Worm (Caenorhabditis elegans) whole organism, L4/young adult: ENCODE data around the gene C06A8.8.

Experiments used
- dao-5 ChIP-seq: sonication (generic microtip); optimal IDR thresholded peaks from 2 replicates; lab custom pipeline; 2016; ENCODE audit warnings: missing genotype, missing genetic modification characterization, moderate library complexity, missing compliant biosample characterization
- him-1 ChIP-seq: sonication (generic microtip); optimal IDR thresholded peaks from 2 replicates; lab custom pipeline; 2016; ENCODE audit warnings: missing genotype, missing genetic modification reagents, missing genetic modification characterization, missing compliant biosample characterization

DNA sequence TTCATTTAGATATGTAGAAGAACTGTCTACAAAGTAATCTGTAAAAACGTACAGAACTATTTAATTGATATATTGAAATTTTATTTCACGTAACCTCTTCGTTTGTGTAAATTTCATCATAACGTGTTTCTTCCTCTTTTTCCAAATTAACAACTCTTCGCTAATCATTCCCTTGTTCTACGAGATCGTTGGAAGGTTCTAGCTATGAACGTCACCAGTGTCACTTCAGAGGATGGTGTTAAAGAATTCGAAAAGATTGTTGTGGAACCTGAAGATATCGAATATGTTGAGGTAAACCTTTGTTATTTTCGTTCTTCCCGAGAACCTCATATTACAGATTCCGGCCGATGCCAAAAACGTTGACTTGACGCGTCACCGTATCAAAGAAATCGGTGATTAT is 594 bp upstream of the C06A8.8 start, which contains the start of gene C06A8.6:
- no peak for TF ChIP-seq dao-5
- no peak for TF ChIP-seq him-1 (tag; lab: Kevin White, UChicago)
